Worm (Caenorhabditis elegans): ENCODE measurements around the gene acl-5.

acl-5 gene

DNA sequence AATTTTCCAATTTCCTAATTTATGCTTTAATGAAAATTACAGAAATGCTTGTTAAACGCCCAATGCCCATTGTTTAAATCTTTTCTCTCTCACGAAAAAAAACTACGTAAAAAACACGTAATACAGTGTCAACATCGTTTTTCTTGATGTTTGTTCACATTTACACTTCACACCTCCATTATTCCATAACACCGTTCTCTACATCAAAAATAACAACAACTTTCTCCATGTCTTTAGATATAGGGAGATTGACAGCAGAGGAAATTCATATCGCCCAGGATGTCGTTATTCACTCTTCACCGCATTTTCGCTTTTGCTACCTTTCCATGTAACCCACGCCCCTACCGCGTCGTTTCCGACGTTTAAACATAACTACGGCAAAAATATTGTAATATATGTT lies 30.8 kb upstream of the acl-5 start, which contains the start of gene efhc-1:
Gene efhc-1 (plus strand): TSS at position 301 of the 400 bp plus-strand sequence.
- no peak for TF ChIP-seq snpc-4 (tag; optimal IDR thresholded peaks at IDR 0.05)
- no peak for TF ChIP-seq lin-13 (tag; optimal IDR thresholded peaks at IDR 0.05)

DNA sequence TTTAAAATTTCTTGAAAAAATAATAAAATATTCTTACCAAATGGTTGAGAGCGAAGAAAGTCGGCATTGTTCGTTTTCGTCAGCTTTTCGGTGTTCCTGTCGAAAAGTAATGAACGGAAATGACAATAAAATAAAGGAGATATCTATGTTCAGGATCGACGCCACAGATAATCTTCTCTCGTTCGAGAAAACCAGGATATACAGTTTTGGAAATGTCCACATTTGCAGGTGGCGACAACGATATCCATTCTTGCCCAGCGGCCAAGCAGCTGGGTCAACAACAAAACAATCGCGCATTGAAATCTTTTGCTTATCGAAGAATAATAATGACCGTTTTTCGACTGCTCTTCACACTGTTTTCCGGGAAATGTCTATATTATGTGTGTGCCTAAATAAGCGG lies 28.4 kb upstream of the acl-5 start, which contains the start of gene R07E3.7:
Gene R07E3.7 (minus strand): TSS at position 101 of the 400 bp plus-strand sequence.
- no peak for TF ChIP-seq cnd-1 (tag; optimal IDR thresholded peaks at IDR 0.05)
- no peak for TF ChIP-seq zip-8 (tag; optimal IDR thresholded peaks at IDR 0.05)
- TF ChIP-seq ces-1 (GFP tag; optimal IDR thresholded peaks at IDR 0.05) = no peak
- no peak for TF ChIP-seq nhr-12 (tag; optimal IDR thresholded peaks at IDR 0.05)
- no peak for TF ChIP-seq mab-5 (tag; optimal IDR thresholded peaks at IDR 0.05)
- TF ChIP-seq elt-1 (tag; optimal IDR thresholded peaks at IDR 0.05; ENCODE audit: borderline replicate concordance, insufficient read depth) = no peak
- TF ChIP-seq flh-1 (GFP tag; optimal IDR thresholded peaks at IDR 0.05) = no peak
- no peak for TF ChIP-seq lsy-2 (tag; optimal IDR thresholded peaks at IDR 0.05)
- TF ChIP-seq sem-2 (GFP tag; optimal IDR thresholded peaks at IDR 0.05) = no peak
- no peak for TF ChIP-seq mls-2 (tag; optimal IDR thresholded peaks at IDR 0.05)
- no peak for TF ChIP-seq M03D4.4 (tag; optimal IDR thresholded peaks at IDR 0.05)
- TF ChIP-seq unc-39 (tag; optimal IDR thresholded peaks at IDR 0.05) = no peak
- no peak for TF ChIP-seq nhr-2 (tag; optimal IDR thresholded peaks at IDR 0.05)
- TF ChIP-seq ceh-43 (GFP tag; optimal IDR thresholded peaks at IDR 0.05) = no peak
- TF ChIP-seq ztf-11 (tag; optimal IDR thresholded peaks at IDR 0.05) = no peak
- no peak for TF ChIP-seq blmp-1 (tag; optimal IDR thresholded peaks at IDR 0.05)
- TF ChIP-seq ceh-83 (GFP tag; optimal IDR thresholded peaks at IDR 0.05) = no peak
- no peak for TF ChIP-seq pha-4 (tag; optimal IDR thresholded peaks at IDR 0.05)
- no peak for TF ChIP-seq mep-1 (tag; optimal IDR thresholded peaks at IDR 0.05)

DNA sequence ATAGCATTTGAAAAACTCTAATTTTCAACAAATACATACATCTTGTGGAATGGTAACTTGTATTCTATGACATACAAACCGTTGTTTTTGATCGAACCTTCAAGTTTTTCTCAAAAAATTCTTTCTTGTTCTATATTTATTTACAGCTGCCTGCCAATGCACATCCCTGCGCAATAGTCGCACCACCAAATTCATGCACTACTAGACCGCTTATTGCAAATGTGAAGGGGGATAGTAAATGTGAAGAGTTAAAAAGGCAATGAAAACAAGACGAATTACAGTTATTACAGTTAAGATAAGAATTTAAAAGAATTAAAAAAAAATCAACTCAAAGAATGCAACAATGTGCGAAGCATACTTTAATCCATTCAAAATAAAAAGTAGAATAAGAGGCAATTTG lies 26.6 kb upstream of the acl-5 start:
- TF ChIP-seq drap-1 (GFP tag; optimal IDR thresholded peaks at IDR 0.05) (no peak), mab-5 (tag; optimal IDR thresholded peaks at IDR 0.05) (no peak), elt-3 (tag; optimal IDR thresholded peaks at IDR 0.05) (no peak), ceh-39 (tag; optimal IDR thresholded peaks at IDR 0.05) (no peak), elt-1 (tag; optimal IDR thresholded peaks at IDR 0.05; ENCODE audit: borderline replicate concordance, insufficient read depth) (no peak), sem-2 (GFP tag; optimal IDR thresholded peaks at IDR 0.05) (no peak)

DNA sequence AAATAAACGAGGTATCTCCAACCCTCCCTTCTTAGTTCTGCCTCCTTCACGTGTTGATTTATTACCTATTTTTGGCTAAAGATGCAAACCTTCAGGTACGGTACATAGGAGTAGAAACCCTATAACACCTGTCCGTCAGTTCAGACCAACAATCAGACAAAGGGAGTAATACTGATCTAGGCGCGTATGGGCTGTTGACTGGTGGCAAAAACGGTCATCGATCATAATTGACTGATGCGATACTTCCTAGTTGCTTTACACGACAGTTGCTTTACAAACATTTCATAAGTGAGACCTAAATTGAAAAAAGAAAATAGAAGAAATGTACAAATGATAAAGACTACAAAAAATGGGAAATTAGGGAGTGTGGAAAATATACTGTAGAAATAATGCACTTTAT lies 22.9 kb upstream of the acl-5 start:
- TF ChIP-seq mep-1 (tag; optimal IDR thresholded peaks at IDR 0.05) = no peak
- no peak for TF ChIP-seq ceh-83 (GFP tag; optimal IDR thresholded peaks at IDR 0.05)

DNA sequence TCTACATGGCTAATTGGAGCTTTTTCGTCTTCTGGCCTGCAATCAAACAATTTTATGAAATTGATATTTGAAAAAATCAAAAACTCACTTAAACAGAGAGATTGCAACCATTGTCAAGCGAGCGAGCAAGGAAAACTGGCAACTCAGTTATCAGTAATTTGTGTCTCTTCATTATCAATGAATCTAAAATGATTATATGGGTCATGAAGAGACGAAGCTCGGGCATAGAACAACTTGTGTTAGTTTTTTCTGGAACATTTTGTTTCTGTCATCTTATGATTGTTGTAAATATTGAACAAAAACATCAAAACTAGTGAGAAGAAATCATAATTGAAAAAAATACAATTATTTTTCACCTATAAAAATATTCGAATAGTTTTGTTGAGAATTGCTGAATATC lies 13.7 kb upstream of the acl-5 start, which contains the start of gene R07E3.1:
Gene R07E3.1 (minus strand): TSS at position 176 of the 400 bp plus-strand sequence.
- TF ChIP-seq mep-1 (tag; optimal IDR thresholded peaks at IDR 0.05) (no peak), mls-2 (tag; optimal IDR thresholded peaks at IDR 0.05) (no peak), hlh-1 (tag; optimal IDR thresholded peaks at IDR 0.05) (no peak), nhr-12 (tag; optimal IDR thresholded peaks at IDR 0.05) (no peak), elt-1 (tag; optimal IDR thresholded peaks at IDR 0.05; ENCODE audit: borderline replicate concordance, insufficient read depth) (no peak), sptf-1 (tag; optimal IDR thresholded peaks at IDR 0.05) (no peak), nhr-28 (tag; optimal IDR thresholded peaks at IDR 0.05) (no peak), unc-39 (tag; optimal IDR thresholded peaks at IDR 0.05) (no peak), ztf-11 (tag; optimal IDR thresholded peaks at IDR 0.05) (no peak), flh-1 (GFP tag; optimal IDR thresholded peaks at IDR 0.05) (no peak), drap-1 (GFP tag; optimal IDR thresholded peaks at IDR 0.05) (no peak), ceh-39 (tag; optimal IDR thresholded peaks at IDR 0.05) (no peak), blmp-1 (tag; optimal IDR thresholded peaks at IDR 0.05) (no peak)

DNA sequence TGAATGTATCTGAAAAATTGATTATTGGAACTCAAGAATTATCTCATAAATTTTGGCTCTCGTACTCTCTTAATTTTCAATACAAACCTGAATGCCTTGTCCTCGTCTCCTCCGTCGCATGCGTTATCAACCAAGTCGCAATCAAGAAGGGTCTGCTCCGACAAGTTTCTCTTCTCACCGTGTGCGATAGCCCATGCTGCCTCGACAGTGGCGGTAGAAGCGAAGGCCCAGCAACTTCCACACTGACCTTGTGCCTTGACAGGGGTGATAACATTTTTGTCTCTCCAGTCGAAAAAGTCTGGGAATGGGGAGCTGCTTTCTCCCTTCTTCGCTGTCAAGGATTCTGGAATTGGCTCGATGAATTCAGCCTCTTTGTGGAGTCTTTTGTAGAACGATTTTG lies 12.8 kb upstream of the acl-5 start:
- TF ChIP-seq drap-1 (GFP tag; optimal IDR thresholded peaks at IDR 0.05) (no peak), hlh-1 (tag; optimal IDR thresholded peaks at IDR 0.05) (no peak)

DNA sequence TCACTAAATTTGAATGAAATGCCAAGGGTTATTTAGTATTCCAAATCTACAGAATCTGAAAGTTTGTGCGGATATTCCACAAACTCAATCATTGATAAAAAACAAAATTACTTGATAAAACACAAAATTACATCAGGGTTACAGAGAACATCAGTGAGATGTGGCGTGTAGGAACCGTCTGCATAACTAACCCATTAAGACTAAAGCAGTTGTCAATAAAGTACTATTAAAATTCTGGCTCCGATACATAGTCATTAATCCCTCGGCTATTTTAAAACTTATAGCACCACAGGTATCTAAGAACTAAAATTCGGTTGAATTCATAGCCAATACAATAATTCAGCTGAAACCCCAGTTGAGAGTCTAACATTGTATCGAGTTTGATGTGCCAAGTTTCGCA lies 11.5 kb upstream of the acl-5 start:
- no peak for TF ChIP-seq pha-4 (tag; optimal IDR thresholded peaks at IDR 0.05)
